Fruit fly (Drosophila melanogaster) whole organism, embryonic: ENCODE data around the gene Naa20A.

Experiments used
- ATbp ChIP-seq: fragments of 200-800 bp; sonication (Bioruptor generic); optimal IDR thresholded peaks from 2 replicates; lab custom pipeline; 2017; ENCODE audit warnings: missing biosample characterization, mild to moderate bottlenecking, missing genetic modification characterization, missing genetic modification reagents
- Asciz ChIP-seq: fragments of 200-800 bp; sonication (Bioruptor generic); optimal IDR thresholded peaks from 2 replicates; lab custom pipeline; 2017; ENCODE audit warnings: missing biosample characterization, mild to moderate bottlenecking, missing genetic modification characterization, missing genetic modification reagents
- Bgb ChIP-seq: fragments of 200-800 bp; sonication (Bioruptor generic); IDR thresholded peaks from 2 replicates; pipeline ENCODE4 v1.3.6; 2022; ENCODE audit warnings: missing biosample characterization, missing genetic modification characterization; ENCODE audit not compliant: partially characterized antibody
- CG11456 ChIP-seq: fragments of 200-800 bp; sonication (Bioruptor generic); IDR thresholded peaks from 3 replicates; pipeline ENCODE4 v1.3.6; 2022; ENCODE audit warnings: missing biosample characterization, missing genetic modification characterization
- CG12769 ChIP-seq: fragments of 200-800 bp; sonication (Bioruptor generic); optimal IDR thresholded peaks from 2 replicates; lab custom pipeline; 2019; ENCODE audit warnings: missing biosample characterization, mild to moderate bottlenecking, missing genetic modification characterization, moderate library complexity
- CG13424 ChIP-seq: fragments of 200-800 bp; sonication (Bioruptor generic); optimal IDR thresholded peaks from 2 replicates; lab custom pipeline; 2019; ENCODE audit warnings: missing biosample characterization, mild to moderate bottlenecking, missing genetic modification characterization, moderate library complexity
- CG1603 ChIP-seq: fragments of 200-800 bp; sonication (Bioruptor generic); optimal IDR thresholded peaks from 2 replicates; lab custom pipeline; 2019; ENCODE audit warnings: missing biosample characterization, mild to moderate bottlenecking, missing genetic modification characterization, moderate library complexity
- CG17328 ChIP-seq: fragments of 200-800 bp; sonication (Bioruptor generic); IDR thresholded peaks from 2 replicates; pipeline ENCODE4 v1.3.6; 2022; ENCODE audit warnings: missing biosample characterization, missing genetic modification characterization
- CG17359 ChIP-seq: fragments of 200-800 bp; sonication (Bioruptor generic); optimal IDR thresholded peaks from 3 replicates; lab custom pipeline; 2018; ENCODE audit warnings: missing biosample characterization, mild to moderate bottlenecking, missing genetic modification characterization, moderate library complexity
- CG17829 ChIP-seq: fragments of 200-800 bp; optimal IDR thresholded peaks from 2 replicates; lab custom pipeline; 2019; ENCODE audit warnings: missing biosample characterization, mild to moderate bottlenecking, missing genetic modification characterization, moderate library complexity
- CG1832 ChIP-seq: fragments of 200-800 bp; sonication (Bioruptor generic); optimal IDR thresholded peaks from 2 replicates; lab custom pipeline; 2017; ENCODE audit warnings: missing biosample characterization, mild to moderate bottlenecking, missing genetic modification characterization, inconsistent platforms
- CG18764 ChIP-seq: fragments of 200-800 bp; sonication (Bioruptor generic); optimal IDR thresholded peaks from 3 replicates; lab custom pipeline; 2016; ENCODE audit warnings: missing biosample characterization, missing genetic modification characterization
- CG34376 ChIP-seq: fragments of 200-800 bp; sonication (Bioruptor generic); optimal IDR thresholded peaks from 2 replicates; lab custom pipeline; 2018; ENCODE audit warnings: missing biosample characterization, mild to moderate bottlenecking, missing genetic modification characterization
- CG3838 ChIP-seq: fragments of 200-800 bp; sonication (Bioruptor generic); optimal IDR thresholded peaks from 3 replicates; lab custom pipeline; 2016; ENCODE audit warnings: missing biosample characterization, missing genetic modification characterization
- CG4854 ChIP-seq: fragments of 200-800 bp; sonication (Bioruptor generic); optimal IDR thresholded peaks from 2 replicates; lab custom pipeline; 2016; ENCODE audit warnings: missing biosample characterization, missing genetic modification characterization, inconsistent platforms
- CG5953 ChIP-seq: fragments of 200-800 bp; sonication (Bioruptor generic); IDR thresholded peaks from 2 replicates; pipeline ENCODE4 v1.3.6; 2022; ENCODE audit warnings: missing biosample characterization, missing genetic modification characterization
- CG7745 ChIP-seq: fragments of 200-800 bp; sonication (Bioruptor generic); optimal IDR thresholded peaks from 2 replicates; lab custom pipeline; 2018; ENCODE audit warnings: missing biosample characterization, mild to moderate bottlenecking, missing genetic modification characterization, moderate library complexity
- CG7987 ChIP-seq: fragments of 200-800 bp; sonication (Bioruptor generic); optimal IDR thresholded peaks from 2 replicates; lab custom pipeline; 2018; ENCODE audit warnings: missing biosample characterization, mild to moderate bottlenecking, missing genetic modification characterization, moderate library complexity
- CG8388 ChIP-seq: fragments of 200-800 bp; sonication (Bioruptor generic); optimal IDR thresholded peaks from 2 replicates; lab custom pipeline; 2019; ENCODE audit warnings: missing biosample characterization, mild to moderate bottlenecking, missing genetic modification characterization, moderate library complexity
- CG9797 ChIP-seq: fragments of 200-800 bp; sonication (Bioruptor generic); optimal IDR thresholded peaks from 3 replicates; lab custom pipeline; 2018; ENCODE audit warnings: missing biosample characterization, mild to moderate bottlenecking, missing genetic modification characterization
- Camta ChIP-seq: fragments of 200-800 bp; sonication (Bioruptor generic); optimal IDR thresholded peaks from 2 replicates; lab custom pipeline; 2016; ENCODE audit warnings: missing biosample characterization, missing genetic modification characterization
- D ChIP-seq, 2 experiments: fragments of 200-800 bp in 1 of 2; fragments of >200 bp in 1 of 2; sonication (Bioruptor generic) in 1 of 2; optimal IDR thresholded peaks; 2 replicates in 1 of 2; 3 replicates in 1 of 2; lab custom pipeline; 2017; ENCODE audit warnings: mild to moderate bottlenecking in 1 of 2, missing biosample characterization in 1 of 2, missing genetic modification characterization in 1 of 2, missing genetic modification reagents in 1 of 2
- Doc2 ChIP-seq: fragments of 200-800 bp; sonication (Bioruptor generic); IDR thresholded peaks from 2 replicates; pipeline ENCODE4 v1.3.6; 2022; ENCODE audit warnings: missing biosample characterization, missing genetic modification characterization
- Elba2 ChIP-seq: fragments of 200-800 bp; sonication (Bioruptor generic); optimal IDR thresholded peaks from 3 replicates; lab custom pipeline; 2016; ENCODE audit warnings: missing biosample characterization, missing genetic modification characterization
- Ets65A ChIP-seq: fragments of 200-800 bp; sonication (Bioruptor generic); peaks from one replicate; lab custom pipeline; 2016; ENCODE audit warnings: missing biosample characterization, missing genetic modification characterization
- Ets97D ChIP-seq: fragments of 200-800 bp; sonication (Bioruptor generic); optimal IDR thresholded peaks from 3 replicates; lab custom pipeline; 2016; ENCODE audit warnings: missing biosample characterization, missing genetic modification characterization
- H15 ChIP-seq: fragments of 200-800 bp; sonication (Bioruptor generic); IDR thresholded peaks from 3 replicates; pipeline ENCODE4 v1.3.6; 2022; ENCODE audit warnings: missing biosample characterization, missing genetic modification characterization
- Pdp1 ChIP-seq, 2 experiments: fragments of 200-800 bp; sonication (Bioruptor generic); optimal IDR thresholded peaks; 3 replicates each; lab custom pipeline; 2016; ENCODE audit warnings: missing biosample characterization in 2 of 2, missing genetic modification characterization in 2 of 2, mild to moderate bottlenecking in 1 of 2, moderate library complexity in 1 of 2
- Sry-β ChIP-seq: fragments of 200-800 bp; sonication (Bioruptor generic); optimal IDR thresholded peaks from 2 replicates; lab custom pipeline; 2018; ENCODE audit warnings: missing biosample characterization, mild to moderate bottlenecking, missing genetic modification characterization, moderate library complexity
- Xrp1 ChIP-seq: fragments of 200-800 bp; sonication (Bioruptor generic); IDR thresholded peaks from 2 replicates; pipeline ENCODE4 v1.3.6; 2022; ENCODE audit warnings: missing biosample characterization, missing genetic modification characterization
- chn ChIP-seq: fragments of 200-800 bp; sonication (Bioruptor generic); optimal IDR thresholded peaks from 2 replicates; lab custom pipeline; 2016; ENCODE audit warnings: missing biosample characterization, missing genetic modification characterization
- ci ChIP-seq: fragments of 200-800 bp; sonication (Bioruptor generic); IDR thresholded peaks from 3 replicates; pipeline ENCODE4 v1.3.6; 2022; ENCODE audit warnings: missing biosample characterization, missing genetic modification characterization
- crol ChIP-seq: fragments of 200-800 bp; sonication (Bioruptor generic); IDR thresholded peaks from 2 replicates; pipeline ENCODE4 v1.3.6; 2022; ENCODE audit warnings: missing biosample characterization, missing genetic modification characterization
- dimm ChIP-seq: fragments of 200-800 bp; sonication (Bioruptor generic); IDR thresholded peaks from 2 replicates; pipeline ENCODE4 v1.3.6; 2022; ENCODE audit warnings: missing biosample characterization, missing genetic modification characterization
- fru ChIP-seq: fragments of >200 bp; optimal IDR thresholded peaks from 2 replicates; lab custom pipeline; 2017
- gsb ChIP-seq: fragments of 200-800 bp; sonication (Bioruptor generic); IDR thresholded peaks from 2 replicates; pipeline ENCODE4 v1.3.6; 2022; ENCODE audit warnings: missing biosample characterization, missing genetic modification characterization
- h ChIP-seq: fragments of >200 bp; optimal IDR thresholded peaks from 2 replicates; lab custom pipeline; 2017
- hbn ChIP-seq: fragments of 200-800 bp; sonication (Bioruptor generic); IDR thresholded peaks from 2 replicates; pipeline ENCODE4 v1.3.6; 2022; ENCODE audit warnings: missing biosample characterization, missing genetic modification characterization; ENCODE audit not compliant: partially characterized antibody
- her ChIP-seq: fragments of 200-800 bp; sonication (Bioruptor generic); optimal IDR thresholded peaks from 2 replicates; lab custom pipeline; 2016; ENCODE audit warnings: missing biosample characterization, missing genetic modification characterization
- kah ChIP-seq: fragments of 200-800 bp; sonication (Bioruptor generic); optimal IDR thresholded peaks from 2 replicates; lab custom pipeline; 2018; ENCODE audit warnings: missing biosample characterization, mild to moderate bottlenecking, missing genetic modification characterization
- klu ChIP-seq: fragments of 200-800 bp; sonication (Bioruptor generic); IDR thresholded peaks from 2 replicates; pipeline ENCODE4 v1.3.6; 2022; ENCODE audit warnings: missing biosample characterization, missing genetic modification characterization
- lab ChIP-seq: fragments of 200-800 bp; sonication (Bioruptor generic); optimal IDR thresholded peaks from 3 replicates; lab custom pipeline; 2017; ENCODE audit warnings: missing biosample characterization, missing genetic modification characterization, mild to moderate bottlenecking, moderate library complexity, missing genetic modification reagents
- nerfin-1 ChIP-seq: fragments of 200-800 bp; sonication (Bioruptor generic); optimal IDR thresholded peaks from 3 replicates; lab custom pipeline; 2019; ENCODE audit warnings: missing biosample characterization, mild to moderate bottlenecking, missing genetic modification characterization, moderate library complexity
- oc ChIP-seq: fragments of 200-800 bp; sonication (Bioruptor generic); optimal IDR thresholded peaks from 2 replicates; lab custom pipeline; 2018; ENCODE audit warnings: missing biosample characterization, mild to moderate bottlenecking, missing genetic modification characterization, moderate library complexity
- sd ChIP-seq: fragments of 200-800 bp; sonication (Bioruptor generic); optimal IDR thresholded peaks from 3 replicates; lab custom pipeline; 2018; ENCODE audit warnings: missing biosample characterization, mild to moderate bottlenecking, missing genetic modification characterization, moderate library complexity
- shn ChIP-seq: fragments of 200-800 bp; sonication (Bioruptor generic); optimal IDR thresholded peaks from 3 replicates; lab custom pipeline; 2016; ENCODE audit warnings: missing biosample characterization, missing genetic modification characterization
- sim ChIP-seq: fragments of 200-800 bp; sonication (Bioruptor generic); IDR thresholded peaks from 2 replicates; pipeline ENCODE4 v1.3.6; 2022; ENCODE audit warnings: missing biosample characterization, missing genetic modification characterization
- sisA ChIP-seq: fragments of 200-800 bp; sonication (Bioruptor generic); IDR thresholded peaks from 2 replicates; pipeline ENCODE4 v1.3.6; 2022; ENCODE audit warnings: missing biosample characterization, missing genetic modification characterization
- slou ChIP-seq: fragments of 200-800 bp; sonication (Bioruptor generic); optimal IDR thresholded peaks from 3 replicates; lab custom pipeline; 2016; ENCODE audit warnings: missing biosample characterization, missing genetic modification characterization
- ssp ChIP-seq: fragments of 200-800 bp; sonication (Bioruptor generic); IDR thresholded peaks from 2 replicates; pipeline ENCODE4 v1.3.6; 2022; ENCODE audit warnings: missing biosample characterization, missing genetic modification characterization
- sug ChIP-seq: fragments of 200-800 bp; optimal IDR thresholded peaks from 2 replicates; lab custom pipeline; 2019; ENCODE audit warnings: missing biosample characterization, mild to moderate bottlenecking, missing genetic modification characterization, moderate library complexity
- twi ChIP-seq: fragments of 200-800 bp; optimal IDR thresholded peaks from 2 replicates; lab custom pipeline; 2019; ENCODE audit warnings: missing biosample characterization, mild to moderate bottlenecking, missing genetic modification characterization, moderate library complexity

Gene Naa20A

dm6 chrX:19605915-19606314 lies 17.0 kb downstream of the Naa20A start (continued):
- TF ChIP-seq dimm (no peak), CG11456 (GFP tag; lab: Robert Waterston, UW) (no peak), crol (GFP tag; lab: Robert Waterston, UW) (peak; percentile 96), her (GFP tag; lab: Kevin White, UChicago) (no peak), kah (GFP tag; lab: Kevin White, UChicago) (peak; percentile 42), h (lab: Kevin White, UChicago) (no peak), Bgb (GFP tag; lab: Robert Waterston, UW) (peak; percentile 9; the same call in 1 of the 2 replicates), ci (GFP tag; lab: Robert Waterston, UW) (no peak), nerfin-1 (no peak), hbn (GFP tag; lab: Robert Waterston, UW) (no peak), sim (GFP tag; lab: Robert Waterston, UW) (no peak), Ets97D (no peak), CG34376 (GFP tag; lab: Kevin White, UChicago) (peak; percentile 0), twi (tag; lab: Kevin White, UChicago) (peak; percentile 91), ssp (GFP tag; lab: Robert Waterston, UW) (no peak), gsb (GFP tag; lab: Robert Waterston, UW) (no peak), CG1603 (tag; lab: Kevin White, UChicago) (no peak), Elba2 (GFP tag; lab: Kevin White, UChicago) (no peak), sd (peak; percentile 91), CG5953 (GFP tag; lab: Robert Waterston, UW) (no peak), Ets65A (GFP tag; lab: Kevin White, UChicago) (no peak), CG1832 (no peak), chn (GFP tag; lab: Kevin White, UChicago) (no peak), fru (lab: Kevin White, UChicago) (no peak), CG9797 (GFP tag; lab: Kevin White, UChicago) (no peak), Asciz (no peak), CG17328 (GFP tag; lab: Robert Waterston, UW) (no peak), Xrp1 (GFP tag; lab: Robert Waterston, UW) (no peak), sisA (no peak), CG18764 (no peak), slou (GFP tag; lab: Kevin White, UChicago) (no peak), CG8388 (GFP tag; lab: Kevin White, UChicago) (no peak), sug (tag; lab: Kevin White, UChicago) (peak; percentile 68), Sry-β (GFP tag; lab: Kevin White, UChicago) (no peak), CG4854 (GFP tag; lab: Kevin White, UChicago) (no peak), CG7987 (GFP tag; lab: Kevin White, UChicago) (no peak), CG7745 (tag; lab: Kevin White, UChicago) (no peak), D (optimal IDR thresholded peaks at IDR 0.05; lab: Kevin White, UChicago) (no peak), D (GFP tag; optimal IDR thresholded peaks at IDR 0.05; lab: Kevin White, UChicago) (no peak), CG13424 (tag; lab: Kevin White, UChicago) (no peak), Doc2 (GFP tag; lab: Robert Waterston, UW) (no peak), klu (GFP tag; lab: Robert Waterston, UW) (no peak), CG17829 (tag; lab: Kevin White, UChicago) (no peak), Pdp1 (GFP tag; optimal IDR thresholded peaks at IDR 0.05; lab: Kevin White, UChicago) (peak in 1 of 2 experiments; percentile 85), shn (GFP tag; lab: Kevin White, UChicago) (no peak), CG12769 (peak; percentile 83), lab (GFP tag; lab: Kevin White, UChicago) (peak; percentile 11), oc (tag; lab: Kevin White, UChicago) (no peak), H15 (GFP tag; lab: Robert Waterston, UW) (no peak), ATbp (GFP tag; lab: Kevin White, UChicago) (no peak), CG3838 (GFP tag; lab: Kevin White, UChicago) (no peak), Camta (no peak), CG17359 (no peak)
